Fruit fly (Drosophila melanogaster): ENCODE data around the gene Hus1-like.

Gene Hus1-like

dm6 chr3R:4811124-4811935 lies 566 bp downstream of the Hus1-like start, which contains the start of gene Gmppb:
Gene Gmppb (plus strand): TSS chr3R:4811444.
- TF ChIP-seq CG10274 (GFP tag; optimal IDR thresholded peaks at IDR 0.05) = no peak
- 0 out of 3 replicates have a peak, but pooled peaks have one; percentile 19 for TF ChIP-seq CG2199 (GFP tag; IDR thresholded peaks at IDR 0.05)
- TF ChIP-seq cg (GFP tag; optimal IDR thresholded peaks at IDR 0.05) = peak; percentile 78
- no peak for TF ChIP-seq CG17359 (tag; optimal IDR thresholded peaks at IDR 0.05)
- peak; percentile 15; the same call in 1 of the 3 replicates for TF ChIP-seq ci (GFP tag; IDR thresholded peaks at IDR 0.05)
- no peak for TF ChIP-seq stwl (tag; optimal IDR thresholded peaks at IDR 0.05)
- peak; percentile 49; the same call in 1 of the 2 replicates for TF ChIP-seq crol (GFP tag; IDR thresholded peaks at IDR 0.05)
- peak; percentile 86 for TF ChIP-seq onecut (GFP tag; IDR thresholded peaks at IDR 0.05)
- TF ChIP-seq ranshi (GFP tag; IDR thresholded peaks at IDR 0.05) = no peak
- TF ChIP-seq sna (GFP tag; IDR thresholded peaks at IDR 0.05; ENCODE audit: partially characterized antibody) = peak; percentile 29; the same call in 1 of the 2 replicates
- peak; percentile 38; the same call in 1 of the 2 replicates for TF ChIP-seq CG32767 (GFP tag; IDR thresholded peaks at IDR 0.05)
- TF ChIP-seq Blimp-1 (GFP tag; optimal IDR thresholded peaks at IDR 0.05) = peak; percentile 92
- TF ChIP-seq CG12769 (tag; optimal IDR thresholded peaks at IDR 0.05) = no peak
- TF ChIP-seq phol (tag; optimal IDR thresholded peaks at IDR 0.05) = peak; percentile 93
- TF ChIP-seq nmo (GFP tag; optimal IDR thresholded peaks at IDR 0.05) = no peak
- no peak for TF ChIP-seq sim (GFP tag; IDR thresholded peaks at IDR 0.05)
- peak; percentile 93 for TF ChIP-seq z (GFP tag; IDR thresholded peaks at IDR 0.05)
- TF ChIP-seq D19B (GFP tag; optimal IDR thresholded peaks at IDR 0.05) = no peak
- TF ChIP-seq chinmo (GFP tag; IDR thresholded peaks at IDR 0.05; ENCODE audit: partially characterized antibody) = 0 out of 4 replicates have a peak, but pooled peaks have one; percentile 9
- no peak for TF ChIP-seq Chrac-16 (GFP tag; optimal IDR thresholded peaks at IDR 0.05)
- peak in 1 of 3 experiments; percentile 72 for TF ChIP-seq Stat92E (GFP tag; optimal IDR thresholded peaks at IDR 0.05)
- TF ChIP-seq YL-1 (GFP tag; optimal IDR thresholded peaks at IDR 0.05) = peak; percentile 72

dm6 chr3R:4809944-4810653 lies 1.8 kb downstream of the Hus1-like start:
- TF ChIP-seq insv (GFP tag; optimal IDR thresholded peaks at IDR 0.05) (no peak), CG2129 (GFP tag; IDR thresholded peaks at IDR 0.05; ENCODE audit: partially characterized antibody) (no peak), zen (tag; optimal IDR thresholded peaks at IDR 0.05) (no peak), CG4707 (GFP tag; optimal IDR thresholded peaks at IDR 0.05) (no peak), org-1 (GFP tag; optimal IDR thresholded peaks at IDR 0.05) (no peak), CG31441 (GFP tag; IDR thresholded peaks at IDR 0.05) (no peak), br (optimal IDR thresholded peaks at IDR 0.05) (no peak), CG10959 (GFP tag; IDR thresholded peaks at IDR 0.05) (no peak), Atf-2 (GFP tag; optimal IDR thresholded peaks at IDR 0.05) (no peak), CG32532 (GFP tag; IDR thresholded peaks at IDR 0.05) (no peak), wor (GFP tag; IDR thresholded peaks at IDR 0.05) (no peak), NK7.1 (GFP tag; optimal IDR thresholded peaks at IDR 0.05) (no peak), knrl (GFP tag; IDR thresholded peaks at IDR 0.05; ENCODE audit: partially characterized antibody) (no peak), Jarid2 (GFP tag; optimal IDR thresholded peaks at IDR 0.05) (no peak), hth (optimal IDR thresholded peaks at IDR 0.05) (no peak), CG33213 (GFP tag; optimal IDR thresholded peaks at IDR 0.05) (no peak), Rfx (GFP tag; IDR thresholded peaks at IDR 0.05) (0 out of 2 replicates have a peak, but pooled peaks have one; percentile 20), lab (GFP tag; optimal IDR thresholded peaks at IDR 0.05) (peak; percentile 11), ro (GFP tag; IDR thresholded peaks at IDR 0.05) (no peak), Hsf (GFP tag; optimal IDR thresholded peaks at IDR 0.05) (no peak), Ets97D (GFP tag; optimal IDR thresholded peaks at IDR 0.05) (no peak), sob (GFP tag; IDR thresholded peaks at IDR 0.05) (no peak), gro (GFP tag; optimal IDR thresholded peaks at IDR 0.05) (no peak), Hr3 (GFP tag; optimal IDR thresholded peaks at IDR 0.05) (no peak), her (GFP tag; optimal IDR thresholded peaks at IDR 0.05) (no peak), CG7372 (GFP tag; IDR thresholded peaks at IDR 0.05) (no peak)
